Fruit fly (Drosophila melanogaster): ENCODE measurements around the gene msn.

The msn gene

dm6 chr3L:2631406-2631805 is 45.1 kb upstream of the msn start, which contains the start of the genes CG42245 and MEP-1 (continued):
- TF ChIP-seq CG6808 (GFP tag; optimal IDR thresholded peaks at IDR 0.05), result peak; percentile 100
- TF ChIP-seq fd59A (GFP tag; optimal IDR thresholded peaks at IDR 0.05), result no peak
- peak; percentile 41 for TF ChIP-seq net (GFP tag; optimal IDR thresholded peaks at IDR 0.05)
- peak in 1 of 2 experiments; percentile 6 for TF ChIP-seq salr (GFP tag; optimal IDR thresholded peaks at IDR 0.05)
- no peak for TF ChIP-seq Hr38 (GFP tag; optimal IDR thresholded peaks at IDR 0.05)
- TF ChIP-seq Ets21C (GFP tag; optimal IDR thresholded peaks at IDR 0.05), result peak; percentile 20
- no peak for TF ChIP-seq spab (GFP tag; optimal IDR thresholded peaks at IDR 0.05)
- TF ChIP-seq CG7368 (GFP tag; optimal IDR thresholded peaks at IDR 0.05), result peak; percentile 34
- peak; percentile 61 for TF ChIP-seq Eip75B (GFP tag; optimal IDR thresholded peaks at IDR 0.05)
- TF ChIP-seq Lpt (GFP tag; optimal IDR thresholded peaks at IDR 0.05), result no peak

dm6 chr3L:2629964-2630363 is 43.6 kb upstream of the msn start, which contains the start of gene Pxn:
Gene Pxn, minus strand, starts transcription at chr3L:2630064.
- TF ChIP-seq CG6792 (GFP tag; optimal IDR thresholded peaks at IDR 0.05), result no peak
- TF ChIP-seq OdsH (GFP tag; optimal IDR thresholded peaks at IDR 0.05), result no peak
- no peak for TF ChIP-seq CG11902 (GFP tag; optimal IDR thresholded peaks at IDR 0.05)
- TF ChIP-seq pdm3 (GFP tag; optimal IDR thresholded peaks at IDR 0.05), result no peak
- TF ChIP-seq vri (GFP tag; optimal IDR thresholded peaks at IDR 0.05), result no peak
- TF ChIP-seq Blimp-1 (GFP tag; optimal IDR thresholded peaks at IDR 0.05), result no peak
- no peak for TF ChIP-seq CG8632 (GFP tag; optimal IDR thresholded peaks at IDR 0.05)
- TF ChIP-seq Eip78C (GFP tag), result peak; percentile 5

DNA sequence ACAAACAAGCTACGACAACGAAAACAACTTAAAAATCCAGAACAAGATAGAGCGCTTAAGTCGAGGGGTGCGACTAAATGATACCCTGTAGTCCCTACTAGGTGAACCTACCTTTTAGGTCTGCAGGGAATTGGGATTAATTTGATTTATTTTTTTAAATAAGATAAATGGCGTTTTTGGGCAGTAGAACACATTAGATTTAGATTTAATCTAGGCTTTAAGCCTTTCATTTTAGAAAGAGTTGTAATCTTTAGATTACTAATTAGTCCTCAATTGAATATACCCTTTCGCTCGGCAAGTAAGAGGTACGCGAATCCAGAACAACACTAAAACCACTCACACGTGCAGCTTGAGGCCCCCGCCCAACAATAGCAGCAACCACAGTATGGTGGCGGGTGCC is 27.9 kb upstream of the msn start:
- TF ChIP-seq Sox102F (GFP tag; optimal IDR thresholded peaks at IDR 0.05), result no peak
- no peak for TF ChIP-seq salr (GFP tag; optimal IDR thresholded peaks at IDR 0.05)
- peak; percentile 14 for TF ChIP-seq CG10669 (GFP tag; optimal IDR thresholded peaks at IDR 0.05)
- TF ChIP-seq Sox15 (GFP tag; optimal IDR thresholded peaks at IDR 0.05), result no peak
- TF ChIP-seq achi (GFP tag; optimal IDR thresholded peaks at IDR 0.05), result no peak
- no peak for TF ChIP-seq CG11762 (GFP tag; optimal IDR thresholded peaks at IDR 0.05; ENCODE audit: insufficient read depth)
- peak; percentile 14 for TF ChIP-seq esn (GFP tag; optimal IDR thresholded peaks at IDR 0.05)
- no peak for TF ChIP-seq CG6792 (GFP tag; optimal IDR thresholded peaks at IDR 0.05)
- peak; percentile 21 for TF ChIP-seq CG6276 (GFP tag; optimal IDR thresholded peaks at IDR 0.05)
- TF ChIP-seq dac (GFP tag; optimal IDR thresholded peaks at IDR 0.05), result no peak
- TF ChIP-seq CG8319 (GFP tag; optimal IDR thresholded peaks at IDR 0.05), result no peak
- peak; percentile 16; the same call in 1 of the 2 replicates for TF ChIP-seq CG15336 (GFP tag; IDR thresholded peaks at IDR 0.05)
- TF ChIP-seq vri (GFP tag; optimal IDR thresholded peaks at IDR 0.05), result no peak
- TF ChIP-seq Sox14 (GFP tag; optimal IDR thresholded peaks at IDR 0.05), result no peak
- TF ChIP-seq dsx (GFP tag; optimal IDR thresholded peaks at IDR 0.05; ENCODE audit: poor library complexity, severe bottlenecking), result no peak
- no peak for TF ChIP-seq CG1621 (tag; optimal IDR thresholded peaks at IDR 0.05)
- no peak for TF ChIP-seq Hr38 (GFP tag; optimal IDR thresholded peaks at IDR 0.05)
- no peak for TF ChIP-seq CG8119 (GFP tag; IDR thresholded peaks at IDR 0.05)
- TF ChIP-seq OdsH (GFP tag; optimal IDR thresholded peaks at IDR 0.05), result peak; percentile 1
- peak; percentile 14 for TF ChIP-seq CG6808 (GFP tag; optimal IDR thresholded peaks at IDR 0.05)
- TF ChIP-seq CG9139 (GFP tag; optimal IDR thresholded peaks at IDR 0.05), result no peak
- TF ChIP-seq Blimp-1 (GFP tag; optimal IDR thresholded peaks at IDR 0.05), result no peak
- TF ChIP-seq Ets96B (tag; optimal IDR thresholded peaks at IDR 0.05), result peak; percentile 36
- peak; percentile 67 for TF ChIP-seq Eip78C (GFP tag)
- peak; percentile 4 for TF ChIP-seq Hr4 (GFP tag; optimal IDR thresholded peaks at IDR 0.05)
- TF ChIP-seq CG7368 (GFP tag; optimal IDR thresholded peaks at IDR 0.05), result no peak
- TF ChIP-seq Smox (GFP tag; optimal IDR thresholded peaks at IDR 0.05), result no peak
- peak; percentile 4 for TF ChIP-seq topi (GFP tag; optimal IDR thresholded peaks at IDR 0.05)
- TF ChIP-seq fd59A (GFP tag; optimal IDR thresholded peaks at IDR 0.05), result no peak
- no peak for TF ChIP-seq ss (GFP tag; optimal IDR thresholded peaks at IDR 0.05)
- TF ChIP-seq fd85E (GFP tag; optimal IDR thresholded peaks at IDR 0.05), result no peak
- peak; percentile 27 for TF ChIP-seq CG3032 (tag; optimal IDR thresholded peaks at IDR 0.05)
- no peak for TF ChIP-seq fkh (GFP tag; optimal IDR thresholded peaks at IDR 0.05)
- TF ChIP-seq eg (GFP tag; IDR thresholded peaks at IDR 0.05), result no peak
- no peak for TF ChIP-seq CG8632 (GFP tag; optimal IDR thresholded peaks at IDR 0.05)
- no peak for TF ChIP-seq CG16779 (tag; optimal IDR thresholded peaks at IDR 0.05)
- no peak for TF ChIP-seq Ets21C (GFP tag; optimal IDR thresholded peaks at IDR 0.05)
- peak; percentile 33 for TF ChIP-seq pdm3 (GFP tag; optimal IDR thresholded peaks at IDR 0.05)
- no peak for TF ChIP-seq CG11294 (GFP tag; IDR thresholded peaks at IDR 0.05)
- TF ChIP-seq Hr39 (GFP tag; optimal IDR thresholded peaks at IDR 0.05), result no peak
- peak; percentile 5 for TF ChIP-seq CG31627 (GFP tag; optimal IDR thresholded peaks at IDR 0.05)
